Fruit fly (Drosophila melanogaster) whole organism, embryonic: Measurements from ENCODE around the gene CAH7.

Experiments used
- CG10462 ChIP-seq: fragments of 200-800 bp; sonication (Bioruptor generic); optimal IDR thresholded peaks from 2 replicates; lab custom pipeline; 2016; ENCODE audit warnings: missing biosample characterization, missing genetic modification characterization
- CG10565 ChIP-seq: fragments of 200-800 bp; sonication (Bioruptor generic); optimal IDR thresholded peaks from 3 replicates; lab custom pipeline; 2016; ENCODE audit warnings: missing biosample characterization, mild to moderate bottlenecking, missing genetic modification characterization
- CG10959 ChIP-seq: fragments of 200-800 bp; sonication (Bioruptor generic); IDR thresholded peaks from 2 replicates; pipeline ENCODE4 v1.3.6; 2022; ENCODE audit warnings: missing biosample characterization, missing genetic modification characterization
- CG10979 ChIP-seq: fragments of 200-800 bp; sonication (Bioruptor generic); optimal IDR thresholded peaks from 2 replicates; lab custom pipeline; 2018; ENCODE audit warnings: missing biosample characterization, mild to moderate bottlenecking, missing genetic modification characterization, moderate library complexity
- CG11456 ChIP-seq: fragments of 200-800 bp; sonication (Bioruptor generic); IDR thresholded peaks from 3 replicates; pipeline ENCODE4 v1.3.6; 2022; ENCODE audit warnings: missing biosample characterization, missing genetic modification characterization
- CG12744 ChIP-seq: fragments of 200-800 bp; sonication (Bioruptor generic); optimal IDR thresholded peaks from 2 replicates; lab custom pipeline; 2016; ENCODE audit warnings: missing biosample characterization, missing genetic modification characterization
- CG15479 ChIP-seq: fragments of 200-800 bp; sonication (Bioruptor generic); optimal IDR thresholded peaks from 3 replicates; lab custom pipeline; 2019; ENCODE audit warnings: missing biosample characterization, mild to moderate bottlenecking, missing genetic modification characterization, moderate library complexity
- CG1647 ChIP-seq: fragments of 200-800 bp; sonication (Bioruptor generic); optimal IDR thresholded peaks from 3 replicates; lab custom pipeline; 2016; ENCODE audit warnings: missing biosample characterization, missing genetic modification characterization
- CG17802 ChIP-seq: fragments of 200-800 bp; sonication (Bioruptor generic); optimal IDR thresholded peaks from 2 replicates; lab custom pipeline; 2018; ENCODE audit warnings: missing biosample characterization, mild to moderate bottlenecking, missing genetic modification characterization, moderate library complexity
- CG18764 ChIP-seq: fragments of 200-800 bp; sonication (Bioruptor generic); optimal IDR thresholded peaks from 3 replicates; lab custom pipeline; 2016; ENCODE audit warnings: missing biosample characterization, missing genetic modification characterization
- CG2116 ChIP-seq: fragments of 200-800 bp; sonication (Bioruptor generic); optimal IDR thresholded peaks from 3 replicates; lab custom pipeline; 2018; ENCODE audit warnings: missing biosample characterization, mild to moderate bottlenecking, missing genetic modification characterization
- CG31224 ChIP-seq: fragments of 200-800 bp; sonication (Bioruptor generic); IDR thresholded peaks from 2 replicates; pipeline ENCODE4 v1.3.6; 2022; ENCODE audit warnings: missing biosample characterization, missing genetic modification characterization
- CG32772 ChIP-seq: fragments of 200-800 bp; sonication (Bioruptor generic); IDR thresholded peaks from 2 replicates; pipeline ENCODE4 v1.3.6; 2022; ENCODE audit warnings: missing biosample characterization, missing genetic modification characterization
- CG34376 ChIP-seq: fragments of 200-800 bp; sonication (Bioruptor generic); optimal IDR thresholded peaks from 2 replicates; lab custom pipeline; 2018; ENCODE audit warnings: missing biosample characterization, mild to moderate bottlenecking, missing genetic modification characterization
- CG4360 ChIP-seq: fragments of 200-800 bp; sonication (Bioruptor generic); IDR thresholded peaks from 2 replicates; pipeline ENCODE4 v1.3.6; 2022; ENCODE audit warnings: missing biosample characterization, missing genetic modification characterization
- CG43689 ChIP-seq: fragments of 200-800 bp; sonication (Bioruptor generic); IDR thresholded peaks from 2 replicates; pipeline ENCODE4 v1.3.6; 2022; ENCODE audit warnings: missing biosample characterization, missing genetic modification characterization
- CG6175 ChIP-seq: fragments of 200-800 bp; sonication (Bioruptor generic); IDR thresholded peaks from 3 replicates; pipeline ENCODE4 v1.3.6; 2022; ENCODE audit warnings: missing biosample characterization, missing genetic modification characterization
- CG6272 ChIP-seq: fragments of 200-800 bp; sonication (Bioruptor generic); IDR thresholded peaks from 2 replicates; pipeline ENCODE4 v1.3.6; 2022; ENCODE audit warnings: missing biosample characterization, missing genetic modification characterization
- CG8924 ChIP-seq: fragments of 200-800 bp; optimal IDR thresholded peaks from 3 replicates; lab custom pipeline; 2019; ENCODE audit warnings: missing biosample characterization, mild to moderate bottlenecking, missing genetic modification characterization, moderate library complexity
- GATAe ChIP-seq: fragments of 200-800 bp; sonication (Bioruptor generic); conservative IDR thresholded peaks from 2 replicates; pipeline ENCODE4 v1.3.6; 2022; ENCODE audit warnings: missing biosample characterization, missing genetic modification characterization
- HLH54F ChIP-seq: fragments of 200-800 bp; sonication (Bioruptor generic); optimal IDR thresholded peaks from 3 replicates; lab custom pipeline; 2016; ENCODE audit warnings: missing biosample characterization, missing genetic modification characterization
- Jarid2 ChIP-seq: fragments of 200-800 bp; sonication (Bioruptor generic); optimal IDR thresholded peaks from 3 replicates; lab custom pipeline; 2017; ENCODE audit warnings: mild to moderate bottlenecking, missing biosample characterization, missing genetic modification reagents, missing genetic modification characterization
- Max ChIP-seq: fragments of 200-800 bp; sonication (Bioruptor generic); optimal IDR thresholded peaks from 2 replicates; lab custom pipeline; 2016; ENCODE audit warnings: missing biosample characterization, mild to moderate bottlenecking, missing genetic modification characterization
- NC2β ChIP-seq: fragments of 200-800 bp; sonication (Bioruptor generic); optimal IDR thresholded peaks from 2 replicates; lab custom pipeline; 2016; ENCODE audit warnings: missing biosample characterization, missing genetic modification characterization
- Neu2 ChIP-seq: fragments of 200-800 bp; sonication (Bioruptor generic); optimal IDR thresholded peaks from 3 replicates; lab custom pipeline; 2016; ENCODE audit warnings: missing biosample characterization, missing genetic modification characterization, borderline replicate concordance
- Nf-YB ChIP-seq: fragments of 200-800 bp; sonication (Bioruptor generic); optimal IDR thresholded peaks from 3 replicates; lab custom pipeline; 2019; ENCODE audit warnings: missing biosample characterization, mild to moderate bottlenecking, missing genetic modification characterization, moderate library complexity
- Ravus ChIP-seq: fragments of 200-800 bp; sonication (Bioruptor generic); IDR thresholded peaks from 2 replicates; pipeline ENCODE4 v1.3.6; 2022; ENCODE audit warnings: missing biosample characterization, missing genetic modification characterization
- Sin3A ChIP-seq: fragments of >200 bp; optimal IDR thresholded peaks from 2 replicates; lab custom pipeline; 2018
- Sox100B ChIP-seq: fragments of 200-800 bp; sonication (Bioruptor generic); optimal IDR thresholded peaks from 3 replicates; lab custom pipeline; 2018; ENCODE audit warnings: missing biosample characterization, mild to moderate bottlenecking, missing genetic modification characterization
- Tbp ChIP-seq: fragments of >200 bp; optimal IDR thresholded peaks from 2 replicates; lab custom pipeline; 2018; ENCODE audit warnings: missing biosample characterization, missing genetic modification characterization
- Vsx1 ChIP-seq: fragments of 200-800 bp; sonication (Bioruptor generic); optimal IDR thresholded peaks from 2 replicates; lab custom pipeline; 2017; ENCODE audit warnings: missing biosample characterization, mild to moderate bottlenecking, missing genetic modification characterization, missing genetic modification reagents
- aop ChIP-seq: fragments of 200-800 bp; sonication (Bioruptor generic); IDR thresholded peaks from 2 replicates; pipeline ENCODE4 v1.3.6; 2022; ENCODE audit warnings: missing biosample characterization, missing genetic modification characterization
- ap ChIP-seq: fragments of 200-800 bp; sonication (Bioruptor generic); IDR thresholded peaks from 2 replicates; pipeline ENCODE4 v1.3.6; 2022; ENCODE audit warnings: missing biosample characterization, missing genetic modification characterization
- az2 ChIP-seq: fragments of 200-800 bp; sonication (Bioruptor generic); optimal IDR thresholded peaks from 3 replicates; lab custom pipeline; 2016; ENCODE audit warnings: missing biosample characterization, missing genetic modification characterization
- crol ChIP-seq: fragments of 200-800 bp; sonication (Bioruptor generic); IDR thresholded peaks from 2 replicates; pipeline ENCODE4 v1.3.6; 2022; ENCODE audit warnings: missing biosample characterization, missing genetic modification characterization
- da ChIP-seq: fragments of 200-800 bp; sonication (Bioruptor generic); optimal IDR thresholded peaks from 2 replicates; lab custom pipeline; 2016; ENCODE audit warnings: missing biosample characterization, missing genetic modification characterization
- disco-r ChIP-seq: fragments of 200-800 bp; sonication (Bioruptor generic); optimal IDR thresholded peaks from 2 replicates; lab custom pipeline; 2016; ENCODE audit warnings: missing biosample characterization, missing genetic modification characterization
- dysf ChIP-seq: fragments of 200-800 bp; sonication (Bioruptor generic); IDR thresholded peaks from 3 replicates; pipeline ENCODE4 v1.3.6; 2022; ENCODE audit warnings: missing biosample characterization, missing genetic modification characterization
- fd3F ChIP-seq: fragments of 200-800 bp; sonication (Bioruptor generic); optimal IDR thresholded peaks from 2 replicates; lab custom pipeline; 2018; ENCODE audit warnings: missing biosample characterization, mild to moderate bottlenecking, missing genetic modification characterization, moderate library complexity
- fd96Cb ChIP-seq: fragments of 200-800 bp; sonication (Bioruptor generic); optimal IDR thresholded peaks from 2 replicates; lab custom pipeline; 2018; ENCODE audit warnings: missing biosample characterization, mild to moderate bottlenecking, missing genetic modification characterization, moderate library complexity
- gfzf ChIP-seq: fragments of 200-800 bp; sonication (Bioruptor generic); optimal IDR thresholded peaks from 2 replicates; lab custom pipeline; 2016; ENCODE audit warnings: missing biosample characterization, mild to moderate bottlenecking, missing genetic modification characterization, moderate library complexity
- insv ChIP-seq, 2 experiments: fragments of 200-800 bp; sonication (Bioruptor generic); optimal IDR thresholded peaks; 3 replicates each; lab custom pipeline; 2016 to 2018; ENCODE audit warnings: missing biosample characterization in 2 of 2, missing genetic modification characterization in 2 of 2
- lab ChIP-seq: fragments of 200-800 bp; sonication (Bioruptor generic); optimal IDR thresholded peaks from 3 replicates; lab custom pipeline; 2017; ENCODE audit warnings: missing biosample characterization, missing genetic modification characterization, mild to moderate bottlenecking, moderate library complexity, missing genetic modification reagents
- psq ChIP-seq: fragments of 200-800 bp; sonication (Bioruptor generic); optimal IDR thresholded peaks from 2 replicates; lab custom pipeline; 2017; ENCODE audit warnings: missing biosample characterization, missing genetic modification characterization
- sc ChIP-seq, 3 experiments: fragments of >200 bp in 2 of 3; fragments of 200-800 bp in 1 of 3; sonication (Bioruptor generic) in 1 of 3; optimal IDR thresholded peaks; 2 replicates in 2 of 3; 3 replicates in 1 of 3; lab custom pipeline; 2017; ENCODE audit warnings: mild to moderate bottlenecking in 1 of 3, missing biosample characterization in 1 of 3, missing genetic modification characterization in 1 of 3, missing genetic modification reagents in 1 of 3
- sima ChIP-seq: fragments of 200-800 bp; sonication (Bioruptor generic); optimal IDR thresholded peaks from 2 replicates; lab custom pipeline; 2016; ENCODE audit warnings: missing biosample characterization, missing genetic modification characterization
- sob ChIP-seq: fragments of 200-800 bp; sonication (Bioruptor generic); IDR thresholded peaks from 2 replicates; pipeline ENCODE4 v1.3.6; 2022; ENCODE audit warnings: missing biosample characterization, missing genetic modification characterization
- sqz ChIP-seq: fragments of 200-800 bp; sonication (Bioruptor generic); optimal IDR thresholded peaks from 3 replicates; lab custom pipeline; 2018; ENCODE audit warnings: missing biosample characterization, mild to moderate bottlenecking, missing genetic modification characterization
- sug ChIP-seq: fragments of 200-800 bp; optimal IDR thresholded peaks from 2 replicates; lab custom pipeline; 2019; ENCODE audit warnings: missing biosample characterization, mild to moderate bottlenecking, missing genetic modification characterization, moderate library complexity
- twi ChIP-seq: fragments of 200-800 bp; optimal IDR thresholded peaks from 2 replicates; lab custom pipeline; 2019; ENCODE audit warnings: missing biosample characterization, mild to moderate bottlenecking, missing genetic modification characterization, moderate library complexity

CAH7 gene

DNA sequence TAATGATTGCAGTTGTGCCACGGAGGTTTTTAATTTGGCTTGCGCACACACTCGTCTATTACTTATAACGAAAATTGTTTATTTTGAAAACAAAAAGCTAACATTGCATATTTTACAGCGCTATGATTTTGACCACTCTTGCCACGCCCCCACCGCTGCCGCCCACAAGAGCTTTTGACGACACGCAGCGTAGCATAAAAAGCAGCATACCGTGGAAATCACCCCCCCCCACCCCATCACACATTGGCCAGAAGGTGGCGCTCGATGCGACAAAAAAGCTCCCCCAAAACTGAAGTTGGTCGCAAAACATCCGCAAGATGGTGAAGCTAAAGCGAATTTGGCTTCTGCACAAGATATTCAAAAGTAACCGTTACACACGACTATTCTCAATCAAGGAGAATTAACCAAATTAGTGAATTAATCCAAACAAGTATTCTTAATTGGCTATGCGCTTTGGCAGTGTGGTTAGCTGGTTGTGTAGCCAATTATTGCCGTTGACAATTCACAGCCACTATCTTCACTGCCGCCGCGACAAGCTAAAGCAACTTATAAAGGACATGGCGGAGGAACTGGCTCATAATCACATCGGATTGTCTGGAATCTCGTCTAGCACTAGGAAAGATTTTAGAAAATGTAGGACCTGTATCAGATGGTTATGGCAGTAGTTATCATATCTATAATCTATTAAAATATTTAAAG, 11.4 kb upstream of the CAH7 start (continued):
- no peak for TF ChIP-seq fd3F
- TF ChIP-seq Neu2: no peak
- TF ChIP-seq CG4360: no peak
- TF ChIP-seq dysf (GFP tag; lab: Robert Waterston, UW): peak; percentile 45; the same call in 1 of the 3 replicates
- peak; percentile 14 for TF ChIP-seq gfzf (GFP tag; lab: Kevin White, UChicago)
- TF ChIP-seq CG15479 (GFP tag; lab: Kevin White, UChicago): no peak
- TF ChIP-seq Nf-YB: no peak
- no peak for TF ChIP-seq CG1647
- TF ChIP-seq CG18764: no peak
- TF ChIP-seq twi (tag; lab: Kevin White, UChicago): no peak
- no peak for TF ChIP-seq fd96Cb (tag; lab: Kevin White, UChicago)
- TF ChIP-seq insv (GFP tag; optimal IDR thresholded peaks at IDR 0.05; lab: Kevin White, UChicago): no peak
- TF ChIP-seq sob: peak; percentile 39; the same call in 1 of the 2 replicates
- TF ChIP-seq aop (GFP tag; lab: Robert Waterston, UW): no peak
- no peak for TF ChIP-seq HLH54F
- no peak for TF ChIP-seq disco-r (GFP tag; lab: Kevin White, UChicago)
- TF ChIP-seq crol (GFP tag; lab: Robert Waterston, UW): peak; percentile 98
- peak; percentile 34 for TF ChIP-seq NC2β (GFP tag; lab: Kevin White, UChicago)
- TF ChIP-seq CG6272 (GFP tag; lab: Robert Waterston, UW): 0 out of 2 replicates have a peak, but pooled peaks have one; percentile 18
- TF ChIP-seq CG12744: no peak
- TF ChIP-seq CG31224 (GFP tag; lab: Robert Waterston, UW): no peak
- TF ChIP-seq Sox100B: no peak
- TF ChIP-seq ap (GFP tag; lab: Robert Waterston, UW): no peak
- TF ChIP-seq sima (GFP tag; lab: Kevin White, UChicago): no peak
- TF ChIP-seq CG2116: no peak
- TF ChIP-seq sqz (GFP tag; lab: Kevin White, UChicago): no peak
- TF ChIP-seq Max (GFP tag; lab: Kevin White, UChicago): peak; percentile 16
- TF ChIP-seq GATAe: no peak
- no peak for TF ChIP-seq Vsx1
- TF ChIP-seq Tbp (GFP tag; lab: Kevin White, UChicago): no peak
- TF ChIP-seq psq: no peak
- TF ChIP-seq CG10462 (GFP tag; lab: Kevin White, UChicago): no peak
- TF ChIP-seq CG11456 (GFP tag; lab: Robert Waterston, UW): peak; percentile 83
- TF ChIP-seq CG10565 (GFP tag; lab: Kevin White, UChicago): no peak
- TF ChIP-seq CG43689: no peak
- TF ChIP-seq CG8924 (tag; lab: Kevin White, UChicago): no peak
- no peak for TF ChIP-seq CG17802 (tag; lab: Kevin White, UChicago)
- TF ChIP-seq CG34376: no peak
- no peak for TF ChIP-seq CG10959
- TF ChIP-seq Ravus (GFP tag; lab: Robert Waterston, UW): no peak
- peak; percentile 70 for TF ChIP-seq lab (GFP tag; lab: Kevin White, UChicago)
- 0 out of 3 replicates have a peak, but pooled peaks have one; percentile 26 for TF ChIP-seq CG6175 (GFP tag; lab: Robert Waterston, UW)
- TF ChIP-seq CG10979 (tag; lab: Kevin White, UChicago): no peak
- TF ChIP-seq da (GFP tag; lab: Kevin White, UChicago): no peak
- TF ChIP-seq sc (optimal IDR thresholded peaks at IDR 0.05; lab: Kevin White, UChicago): no peak
- no peak for TF ChIP-seq sc (GFP tag; optimal IDR thresholded peaks at IDR 0.05; lab: Kevin White, UChicago)
- peak; percentile 56 for TF ChIP-seq sug
- peak; percentile 32; the same call in 1 of the 2 replicates for TF ChIP-seq CG32772 (GFP tag; lab: Robert Waterston, UW)
- no peak for TF ChIP-seq Sin3A (lab: Kevin White, UChicago)
- no peak for TF ChIP-seq az2 (GFP tag; lab: Kevin White, UChicago)
- no peak for TF ChIP-seq Jarid2 (GFP tag; lab: Kevin White, UChicago)
